Fruit fly (Drosophila melanogaster) whole organism, embryonic: ENCODE data around the gene dre4.

Source experiments
- Antp ChIP-seq: fragments of 200-800 bp; sonication (Bioruptor generic); optimal IDR thresholded peaks from 3 replicates; lab custom pipeline; 2016; ENCODE audit warnings: missing biosample characterization, missing genetic modification characterization
- BEAF-32 ChIP-seq: fragments of 200-800 bp; sonication (Bioruptor generic); optimal IDR thresholded peaks from 3 replicates; lab custom pipeline; 2017; ENCODE audit warnings: missing biosample characterization, missing genetic modification characterization, mild to moderate bottlenecking, moderate library complexity, missing genetic modification reagents
- Blimp-1 ChIP-seq: fragments of 200-800 bp; sonication (Bioruptor generic); optimal IDR thresholded peaks from 3 replicates; lab custom pipeline; 2018; ENCODE audit warnings: missing biosample characterization, missing genetic modification characterization, mild to moderate bottlenecking, moderate library complexity, missing genetic modification reagents
- CG10274 ChIP-seq: fragments of 200-800 bp; sonication (Bioruptor generic); optimal IDR thresholded peaks from 3 replicates; lab custom pipeline; 2017; ENCODE audit warnings: missing biosample characterization, mild to moderate bottlenecking, missing genetic modification characterization
- CG10543 ChIP-seq: fragments of 200-800 bp; sonication (Bioruptor generic); optimal IDR thresholded peaks from 3 replicates; lab custom pipeline; 2017; ENCODE audit warnings: missing biosample characterization, mild to moderate bottlenecking, missing genetic modification characterization, moderate library complexity
- CG13894 ChIP-seq: fragments of 200-800 bp; sonication (Bioruptor generic); optimal IDR thresholded peaks from 3 replicates; lab custom pipeline; 2018; ENCODE audit warnings: missing biosample characterization, mild to moderate bottlenecking, missing genetic modification characterization, moderate library complexity
- CG14667 ChIP-seq: fragments of 200-800 bp; sonication (Bioruptor generic); IDR thresholded peaks from 2 replicates; pipeline ENCODE4 v1.3.6; 2022; ENCODE audit warnings: missing biosample characterization, missing genetic modification characterization
- CG16779 ChIP-seq: fragments of 200-800 bp; sonication (Bioruptor generic); IDR thresholded peaks from 2 replicates; pipeline ENCODE4 v1.3.6; 2022; ENCODE audit warnings: missing biosample characterization, missing genetic modification characterization
- CG17612 ChIP-seq: fragments of 200-800 bp; sonication (Bioruptor generic); IDR thresholded peaks from 2 replicates; pipeline ENCODE4 v1.3.6; 2022; ENCODE audit warnings: missing biosample characterization, missing genetic modification characterization
- CG17829 ChIP-seq: fragments of 200-800 bp; optimal IDR thresholded peaks from 2 replicates; lab custom pipeline; 2019; ENCODE audit warnings: missing biosample characterization, mild to moderate bottlenecking, missing genetic modification characterization, moderate library complexity
- CG18764 ChIP-seq: fragments of 200-800 bp; sonication (Bioruptor generic); optimal IDR thresholded peaks from 3 replicates; lab custom pipeline; 2016; ENCODE audit warnings: missing biosample characterization, missing genetic modification characterization
- CG30431 ChIP-seq: fragments of 200-800 bp; sonication (Bioruptor generic); optimal IDR thresholded peaks from 2 replicates; lab custom pipeline; 2017; ENCODE audit warnings: missing biosample characterization, missing genetic modification characterization
- CG32767 ChIP-seq: fragments of 200-800 bp; sonication (Bioruptor generic); IDR thresholded peaks from 2 replicates; pipeline ENCODE4 v1.3.6; 2022; ENCODE audit warnings: missing biosample characterization, missing genetic modification characterization
- CG33557 ChIP-seq: fragments of 200-800 bp; sonication (Bioruptor generic); optimal IDR thresholded peaks from 2 replicates; lab custom pipeline; 2019; ENCODE audit warnings: missing biosample characterization, mild to moderate bottlenecking, missing genetic modification characterization, moderate library complexity
- CG3407 ChIP-seq: fragments of 200-800 bp; sonication (Bioruptor generic); optimal IDR thresholded peaks from 2 replicates; lab custom pipeline; 2018; ENCODE audit warnings: missing biosample characterization, mild to moderate bottlenecking, missing genetic modification characterization
- CG3838 ChIP-seq: fragments of 200-800 bp; sonication (Bioruptor generic); optimal IDR thresholded peaks from 3 replicates; lab custom pipeline; 2016; ENCODE audit warnings: missing biosample characterization, missing genetic modification characterization
- CG4404 ChIP-seq: fragments of 200-800 bp; sonication (Bioruptor generic); IDR thresholded peaks from 2 replicates; pipeline ENCODE4 v1.3.6; 2022; ENCODE audit warnings: missing biosample characterization, missing genetic modification characterization
- CG4707 ChIP-seq: fragments of 200-800 bp; sonication (Bioruptor generic); optimal IDR thresholded peaks from 2 replicates; lab custom pipeline; 2018; ENCODE audit warnings: missing biosample characterization, mild to moderate bottlenecking, missing genetic modification characterization, moderate library complexity
- CG6175 ChIP-seq: fragments of 200-800 bp; sonication (Bioruptor generic); IDR thresholded peaks from 3 replicates; pipeline ENCODE4 v1.3.6; 2022; ENCODE audit warnings: missing biosample characterization, missing genetic modification characterization
- CG6654 ChIP-seq: fragments of 200-800 bp; sonication (Bioruptor generic); optimal IDR thresholded peaks from 2 replicates; lab custom pipeline; 2017; ENCODE audit warnings: missing biosample characterization, mild to moderate bottlenecking, missing genetic modification characterization
- CG6683 ChIP-seq: fragments of 200-800 bp; sonication (Bioruptor generic); optimal IDR thresholded peaks from 2 replicates; lab custom pipeline; 2017; ENCODE audit warnings: missing biosample characterization, mild to moderate bottlenecking, missing genetic modification characterization, missing genetic modification reagents
- CG6765 ChIP-seq: fragments of 200-800 bp; sonication (Bioruptor generic); optimal IDR thresholded peaks from 3 replicates; lab custom pipeline; 2017; ENCODE audit warnings: missing biosample characterization, mild to moderate bottlenecking, missing genetic modification characterization
- CG7357 ChIP-seq: fragments of 200-800 bp; sonication (Bioruptor generic); IDR thresholded peaks from 3 replicates; pipeline ENCODE4 v1.3.6; 2022; ENCODE audit warnings: missing biosample characterization, missing genetic modification characterization
- CG7987 ChIP-seq: fragments of 200-800 bp; sonication (Bioruptor generic); optimal IDR thresholded peaks from 2 replicates; lab custom pipeline; 2018; ENCODE audit warnings: missing biosample characterization, mild to moderate bottlenecking, missing genetic modification characterization, moderate library complexity
- CG8924 ChIP-seq: fragments of 200-800 bp; optimal IDR thresholded peaks from 3 replicates; lab custom pipeline; 2019; ENCODE audit warnings: missing biosample characterization, mild to moderate bottlenecking, missing genetic modification characterization, moderate library complexity
- CG9727 ChIP-seq: fragments of 200-800 bp; sonication (Bioruptor generic); optimal IDR thresholded peaks from 3 replicates; lab custom pipeline; 2017; ENCODE audit warnings: missing biosample characterization, mild to moderate bottlenecking, missing genetic modification characterization
- CTCF ChIP-seq: fragments of 200-800 bp; sonication (Bioruptor generic); optimal IDR thresholded peaks from 2 replicates; lab custom pipeline; 2017; ENCODE audit warnings: missing biosample characterization, mild to moderate bottlenecking, missing genetic modification characterization, moderate library complexity
- Camta ChIP-seq: fragments of 200-800 bp; sonication (Bioruptor generic); optimal IDR thresholded peaks from 2 replicates; lab custom pipeline; 2016; ENCODE audit warnings: missing biosample characterization, missing genetic modification characterization
- H2.0 ChIP-seq: fragments of 200-800 bp; sonication (Bioruptor generic); IDR thresholded peaks from 2 replicates; pipeline ENCODE4 v1.3.6; 2022; ENCODE audit warnings: missing biosample characterization, missing genetic modification characterization
- HHEX ChIP-seq: fragments of 200-800 bp; sonication (Bioruptor generic); optimal IDR thresholded peaks from 3 replicates; lab custom pipeline; 2017; ENCODE audit warnings: missing biosample characterization, mild to moderate bottlenecking, missing genetic modification characterization, missing genetic modification reagents
- Hr39 ChIP-seq: fragments of >200 bp; optimal IDR thresholded peaks from 2 replicates; lab custom pipeline; 2017
- Nf-YA ChIP-seq: fragments of 200-800 bp; sonication (Bioruptor generic); IDR thresholded peaks from 2 replicates; pipeline ENCODE4 v1.3.6; 2022; ENCODE audit warnings: missing biosample characterization, missing genetic modification characterization
- Sin3A ChIP-seq: fragments of >200 bp; optimal IDR thresholded peaks from 2 replicates; lab custom pipeline; 2018
- Stat92E ChIP-seq, 3 experiments: fragments of >200 bp in 2 of 3; fragments of 200-800 bp in 1 of 3; sonication (Bioruptor generic) in 1 of 3; optimal IDR thresholded peaks; 2 replicates each; lab custom pipeline; 2017 to 2019; ENCODE audit warnings: missing biosample characterization in 3 of 3, missing genetic modification characterization in 3 of 3, mild to moderate bottlenecking in 1 of 3, moderate library complexity in 1 of 3
- Trl ChIP-seq, 3 experiments: fragments of >200 bp in 2 of 3; fragments of 200-800 bp in 1 of 3; sonication (Bioruptor generic) in 1 of 3; optimal IDR thresholded peaks; 2 replicates in 1 of 3; 3 replicates in 2 of 3; lab custom pipeline; 2016 to 2017; ENCODE audit warnings: missing biosample characterization in 1 of 3, missing genetic modification characterization in 1 of 3
- Xrp1 ChIP-seq: fragments of 200-800 bp; sonication (Bioruptor generic); IDR thresholded peaks from 2 replicates; pipeline ENCODE4 v1.3.6; 2022; ENCODE audit warnings: missing biosample characterization, missing genetic modification characterization
- cato ChIP-seq: fragments of 200-800 bp; sonication (Bioruptor generic); optimal IDR thresholded peaks from 2 replicates; lab custom pipeline; 2016; ENCODE audit warnings: missing biosample characterization, missing genetic modification characterization, borderline replicate concordance
- chn ChIP-seq: fragments of 200-800 bp; sonication (Bioruptor generic); optimal IDR thresholded peaks from 2 replicates; lab custom pipeline; 2016; ENCODE audit warnings: missing biosample characterization, missing genetic modification characterization
- disco-r ChIP-seq: fragments of 200-800 bp; sonication (Bioruptor generic); optimal IDR thresholded peaks from 2 replicates; lab custom pipeline; 2016; ENCODE audit warnings: missing biosample characterization, missing genetic modification characterization
- esg ChIP-seq: fragments of 200-800 bp; sonication (Bioruptor generic); conservative IDR thresholded peaks from 2 replicates; pipeline ENCODE4 v1.3.6; 2022; ENCODE audit warnings: missing biosample characterization, missing genetic modification characterization
- gem ChIP-seq: fragments of 200-800 bp; sonication (Bioruptor generic); optimal IDR thresholded peaks from 2 replicates; lab custom pipeline; 2019; ENCODE audit warnings: missing biosample characterization, mild to moderate bottlenecking, missing genetic modification characterization, moderate library complexity
- grau ChIP-seq: fragments of 200-800 bp; optimal IDR thresholded peaks from 3 replicates; lab custom pipeline; 2019; ENCODE audit warnings: missing biosample characterization, mild to moderate bottlenecking, missing genetic modification characterization, moderate library complexity
- hth ChIP-seq: fragments of >200 bp; optimal IDR thresholded peaks from 2 replicates; lab custom pipeline; 2017; ENCODE audit warnings: inconsistent platforms
- lab ChIP-seq: fragments of 200-800 bp; sonication (Bioruptor generic); optimal IDR thresholded peaks from 3 replicates; lab custom pipeline; 2017; ENCODE audit warnings: missing biosample characterization, missing genetic modification characterization, mild to moderate bottlenecking, moderate library complexity, missing genetic modification reagents
- mam ChIP-seq: fragments of 200-800 bp; sonication (Bioruptor generic); optimal IDR thresholded peaks from 3 replicates; lab custom pipeline; 2016; ENCODE audit warnings: missing biosample characterization, missing genetic modification characterization
- peb ChIP-seq: fragments of 200-800 bp; sonication (Bioruptor generic); IDR thresholded peaks from 2 replicates; pipeline ENCODE4 v1.3.6; 2022; ENCODE audit warnings: missing biosample characterization, missing genetic modification characterization
- sug ChIP-seq: fragments of 200-800 bp; optimal IDR thresholded peaks from 2 replicates; lab custom pipeline; 2019; ENCODE audit warnings: missing biosample characterization, mild to moderate bottlenecking, missing genetic modification characterization, moderate library complexity
- tup ChIP-seq: fragments of 200-800 bp; sonication (Bioruptor generic); optimal IDR thresholded peaks from 2 replicates; lab custom pipeline; 2016; ENCODE audit warnings: missing biosample characterization, mild to moderate bottlenecking, missing genetic modification characterization, moderate library complexity
- twi ChIP-seq: fragments of 200-800 bp; optimal IDR thresholded peaks from 2 replicates; lab custom pipeline; 2019; ENCODE audit warnings: missing biosample characterization, mild to moderate bottlenecking, missing genetic modification characterization, moderate library complexity
- unc-4 ChIP-seq: fragments of 200-800 bp; sonication (Bioruptor generic); IDR thresholded peaks from 2 replicates; pipeline ENCODE4 v1.3.6; 2022; ENCODE audit warnings: missing biosample characterization, missing genetic modification characterization; ENCODE audit not compliant: partially characterized antibody
- yki ChIP-seq: fragments of >200 bp; optimal IDR thresholded peaks from 3 replicates; lab custom pipeline; 2018
- zen2 ChIP-seq: fragments of 200-800 bp; sonication (Bioruptor generic); IDR thresholded peaks from 3 replicates; pipeline ENCODE4 v1.3.6; 2022; ENCODE audit warnings: missing biosample characterization, missing genetic modification characterization; ENCODE audit not compliant: partially characterized antibody

The dre4 gene

DNA sequence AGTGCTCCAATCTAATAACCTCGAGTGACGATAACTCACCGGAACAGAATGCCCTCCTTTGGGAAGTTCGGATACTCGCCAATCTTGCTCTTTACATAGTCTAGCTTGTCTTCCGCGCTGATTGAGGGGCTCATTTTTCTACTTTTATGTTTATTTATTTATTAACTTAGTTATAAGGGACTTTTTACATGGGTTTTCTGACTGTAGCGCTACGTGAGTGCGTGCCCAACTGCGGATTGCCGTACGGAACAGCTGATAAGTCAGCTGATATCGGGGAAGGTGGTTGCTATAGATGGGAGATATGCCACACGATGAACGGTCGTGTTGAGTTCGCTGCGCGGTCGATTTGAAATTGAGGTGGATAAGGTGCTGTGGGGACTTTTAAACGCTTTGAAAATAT lies 8.5 kb upstream of the dre4 start, which contains the start of gene Aprt (continued):
- no peak for TF ChIP-seq CG17612 (GFP tag; lab: Robert Waterston, UW)
- no peak for TF ChIP-seq CG8924 (tag; lab: Kevin White, UChicago)
- TF ChIP-seq Blimp-1 (GFP tag; lab: Kevin White, UChicago) = no peak
- TF ChIP-seq CG4707 (GFP tag; lab: Kevin White, UChicago) = no peak
- no peak for TF ChIP-seq Hr39
- TF ChIP-seq Stat92E (GFP tag; optimal IDR thresholded peaks at IDR 0.05; lab: Kevin White, UChicago) = no peak
- no peak for TF ChIP-seq CG7357 (GFP tag; lab: Robert Waterston, UW)
- no peak for TF ChIP-seq CG6175 (GFP tag; lab: Robert Waterston, UW)
- peak; percentile 64 for TF ChIP-seq CTCF (GFP tag; lab: Kevin White, UChicago)
- peak; percentile 19 for TF ChIP-seq CG13894 (tag; lab: Kevin White, UChicago)
- TF ChIP-seq BEAF-32 (GFP tag; lab: Kevin White, UChicago) = peak; percentile 78
- no peak for TF ChIP-seq CG4404 (GFP tag; lab: Robert Waterston, UW)
- peak; percentile 28 for TF ChIP-seq grau (tag; lab: Kevin White, UChicago)
- no peak for TF ChIP-seq twi
- TF ChIP-seq CG6765 (GFP tag; lab: Kevin White, UChicago) = no peak
- TF ChIP-seq CG9727 (GFP tag; lab: Kevin White, UChicago) = peak; percentile 17
- TF ChIP-seq CG18764 = no peak
- no peak for TF ChIP-seq esg (GFP tag; lab: Robert Waterston, UW)
- peak; percentile 87 for TF ChIP-seq unc-4 (GFP tag; lab: Robert Waterston, UW)
- TF ChIP-seq CG32767 = no peak
- peak; percentile 76 for TF ChIP-seq zen2
- no peak for TF ChIP-seq CG16779 (GFP tag; lab: Robert Waterston, UW)
- TF ChIP-seq sug (tag; lab: Kevin White, UChicago) = peak; percentile 63
- no peak for TF ChIP-seq yki
- no peak for TF ChIP-seq CG6683
- TF ChIP-seq, all 482 proteins: peak for 70

DNA sequence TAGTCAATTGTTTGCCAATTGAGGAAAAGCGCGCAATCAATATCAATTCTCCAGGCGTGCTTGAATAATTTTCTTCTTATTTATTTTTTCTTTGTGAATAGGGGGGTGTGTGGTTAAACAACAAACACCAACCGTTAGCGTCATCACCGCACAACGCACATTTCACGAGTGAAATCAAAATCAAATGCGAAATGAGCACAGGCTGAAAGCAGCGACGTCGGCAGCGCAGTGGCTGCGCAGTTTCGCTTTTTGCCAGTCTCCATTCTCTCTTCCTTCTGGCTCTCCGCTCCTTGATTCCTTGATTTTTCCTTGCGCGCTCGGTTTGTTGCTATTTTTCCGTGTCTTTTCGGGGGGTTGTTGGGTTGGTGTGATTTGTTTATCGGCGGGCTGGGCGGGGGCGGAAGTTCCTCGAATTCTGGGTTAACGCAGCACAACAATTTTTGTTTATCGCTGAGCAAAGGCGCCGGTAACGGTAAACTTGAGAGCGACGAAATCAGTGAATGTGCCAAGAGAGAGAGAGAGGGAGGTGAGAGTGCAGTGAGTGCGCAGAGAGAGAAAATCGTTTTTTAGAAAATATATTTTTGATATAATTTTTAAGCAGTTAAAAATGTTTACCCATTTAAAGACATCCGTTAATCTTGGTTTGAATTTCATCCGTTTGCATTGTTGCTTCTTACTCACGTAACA lies 6.9 kb upstream of the dre4 start, which contains the start of gene CG13937:
TSS of gene CG13937 (minus strand) at position 174 of the 687 bp plus-strand sequence.
- TF ChIP-seq Antp (GFP tag; lab: Kevin White, UChicago) (no peak), lab (GFP tag; lab: Kevin White, UChicago) (peak; percentile 44), Sin3A (lab: Kevin White, UChicago) (no peak), Nf-YA (GFP tag; lab: Robert Waterston, UW) (no peak), CG6654 (GFP tag; lab: Kevin White, UChicago) (no peak), CG14667 (GFP tag; lab: Robert Waterston, UW) (no peak), gem (tag; lab: Kevin White, UChicago) (no peak), Camta (GFP tag; lab: Kevin White, UChicago) (no peak), CG3838 (no peak), cato (GFP tag; lab: Kevin White, UChicago) (no peak), HHEX (GFP tag; lab: Kevin White, UChicago) (no peak), CG7987 (no peak), CG10543 (peak; percentile 46), mam (GFP tag; lab: Kevin White, UChicago) (no peak), peb (GFP tag; lab: Robert Waterston, UW) (no peak), CG10274 (GFP tag; lab: Kevin White, UChicago) (no peak), H2.0 (no peak), tup (GFP tag; lab: Kevin White, UChicago) (no peak), CG3407 (GFP tag; lab: Kevin White, UChicago) (no peak), Xrp1 (no peak), chn (GFP tag; lab: Kevin White, UChicago) (no peak), twi (no peak), CG33557 (GFP tag; lab: Kevin White, UChicago) (no peak), hth (lab: Kevin White, UChicago) (no peak), Trl (optimal IDR thresholded peaks at IDR 0.05; lab: Kevin White, UChicago) (peak; percentile 58 to 80), Trl (GFP tag; optimal IDR thresholded peaks at IDR 0.05; lab: Kevin White, UChicago) (no peak), CG17829 (tag; lab: Kevin White, UChicago) (no peak), disco-r (no peak), CG30431 (GFP tag; lab: Kevin White, UChicago) (no peak)
